Worm (Caenorhabditis elegans) whole organism, early embryonic: ENCODE results near the gene M02F4.1.

Experiments
- B0310.2 ChIP-seq: sonication (generic microtip); optimal IDR thresholded peaks from 2 replicates; lab custom pipeline; 2016; ENCODE audit warnings: mild to moderate bottlenecking, missing genetic modification characterization, missing compliant biosample characterization
- F13C5.2 ChIP-seq: sonication (generic microtip); optimal IDR thresholded peaks from 2 replicates; lab custom pipeline; 2017; ENCODE audit warnings: mild to moderate bottlenecking, missing genetic modification characterization, inconsistent platforms, missing compliant biosample characterization
- aly-1 ChIP-seq: sonication (generic microtip); optimal IDR thresholded peaks from 2 replicates; lab custom pipeline; 2016; ENCODE audit warnings: missing genetic modification characterization, missing compliant biosample characterization
- ama-1 ChIP-seq: fragments of 150-350 bp; optimal IDR thresholded peaks from 2 replicates; lab custom pipeline; 2014
- ceh-13 ChIP-seq: fragments of 200-800 bp; sonication (Bioruptor generic); optimal IDR thresholded peaks from 2 replicates; lab custom pipeline; 2018; ENCODE audit warnings: mild to moderate bottlenecking, missing genetic modification characterization, missing compliant biosample characterization
- ceh-36 ChIP-seq: sonication (generic microtip); optimal IDR thresholded peaks from 2 replicates; lab custom pipeline; 2016; ENCODE audit warnings: missing genetic modification characterization, inconsistent platforms, missing compliant biosample characterization
- ets-7 ChIP-seq: sonication (generic microtip); optimal IDR thresholded peaks from 2 replicates; lab custom pipeline; 2016; ENCODE audit warnings: missing genotype, missing genetic modification characterization, missing compliant biosample characterization
- flt-1 ChIP-seq: fragments of 200-800 bp; sonication (Bioruptor generic); IDR thresholded peaks from 2 replicates; pipeline ENCODE4 v1.3.6; 2022; ENCODE audit warnings: missing genetic modification characterization, missing compliant biosample characterization
- hmbx-1 ChIP-seq: sonication (generic microtip); optimal IDR thresholded peaks from 2 replicates; lab custom pipeline; 2016; ENCODE audit warnings: mild to moderate bottlenecking, missing genetic modification characterization, missing compliant biosample characterization
- hmg-4 ChIP-seq: fragments of 200-800 bp; sonication (Bioruptor generic); optimal IDR thresholded peaks from 2 replicates; lab custom pipeline; 2018; ENCODE audit warnings: mild to moderate bottlenecking, missing genetic modification characterization, missing compliant biosample characterization
- hnd-1 ChIP-seq: sonication (generic microtip); optimal IDR thresholded peaks from 2 replicates; lab custom pipeline; 2016; ENCODE audit warnings: missing genetic modification characterization, missing compliant biosample characterization
- pes-1 ChIP-seq: fragments of 200-800 bp; sonication (Bioruptor generic); IDR thresholded peaks from 2 replicates; pipeline ENCODE4 v1.3.6; 2022; ENCODE audit warnings: missing genetic modification reagents, missing genetic modification characterization, missing compliant biosample characterization
- scrt-1 ChIP-seq: fragments of 200-800 bp; sonication (Bioruptor generic); IDR thresholded peaks from 2 replicates; pipeline ENCODE4 v1.3.6; 2022; ENCODE audit warnings: missing genetic modification characterization, missing compliant biosample characterization
- sea-1 ChIP-seq: fragments of 200-800 bp; sonication (Bioruptor generic); conservative IDR thresholded peaks from 2 replicates; pipeline ENCODE4 v1.3.6; 2022; ENCODE audit warnings: missing genetic modification characterization, missing compliant biosample characterization
- tbx-11 ChIP-seq: fragments of 200-800 bp; sonication (Bioruptor generic); IDR thresholded peaks from 2 replicates; pipeline ENCODE4 v1.3.6; 2022; ENCODE audit warnings: missing genetic modification characterization, missing compliant biosample characterization
- tbx-37 ChIP-seq: fragments of 200-800 bp; sonication (Bioruptor generic); conservative IDR thresholded peaks from 2 replicates; pipeline ENCODE4 v1.3.6; 2022; ENCODE audit warnings: missing genetic modification reagents, missing genetic modification characterization, missing compliant biosample characterization
- tra-4 ChIP-seq: sonication (generic microtip); optimal IDR thresholded peaks from 2 replicates; lab custom pipeline; 2017; ENCODE audit warnings: missing genetic modification characterization, missing compliant biosample characterization

The M02F4.1 gene

ce11 chrX:3029030-3029429, at the start of gene M02F4.1:
Gene M02F4.1 (minus strand): TSS chrX:3029130.
- TF ChIP-seq pes-1 (GFP tag; lab: Robert Waterston, UW) (no peak), aly-1 (tag; lab: Kevin White, UChicago) (no peak)

- TF ChIP-seq tbx-11 (GFP tag; lab: Robert Waterston, UW) = no peak
- no peak for TF ChIP-seq tra-4
- no peak for TF ChIP-seq ceh-13
- no peak for TF ChIP-seq ceh-36 (tag; lab: Kevin White, UChicago)
- no peak for TF ChIP-seq ets-7 (tag; lab: Kevin White, UChicago)
- TF ChIP-seq flt-1 = no peak
- no peak for TF ChIP-seq pes-1 (GFP tag; lab: Robert Waterston, UW)
- TF ChIP-seq B0310.2 = no peak
- TF ChIP-seq F13C5.2 (tag; lab: Kevin White, UChicago) = no peak
- TF ChIP-seq tbx-37 (GFP tag; lab: Robert Waterston, UW) = no peak
- TF ChIP-seq hmg-4 = no peak
- no peak for TF ChIP-seq ama-1 (lab: Kevin White, UChicago)
- no peak for TF ChIP-seq scrt-1
- no peak for TF ChIP-seq sea-1 (GFP tag; lab: Robert Waterston, UW)
- no peak for TF ChIP-seq aly-1 (tag; lab: Kevin White, UChicago)
- TF ChIP-seq hnd-1 (tag; lab: Kevin White, UChicago) = no peak
- no peak for TF ChIP-seq hmbx-1 (tag; lab: Kevin White, UChicago)
Measured at ce11 chrX:3070322-3070721, 41.4 kb upstream of the M02F4.1 start, which contains the start of gene ceh-31. Gene ceh-31 (minus strand): TSS chrX:3070422.

DNA sequence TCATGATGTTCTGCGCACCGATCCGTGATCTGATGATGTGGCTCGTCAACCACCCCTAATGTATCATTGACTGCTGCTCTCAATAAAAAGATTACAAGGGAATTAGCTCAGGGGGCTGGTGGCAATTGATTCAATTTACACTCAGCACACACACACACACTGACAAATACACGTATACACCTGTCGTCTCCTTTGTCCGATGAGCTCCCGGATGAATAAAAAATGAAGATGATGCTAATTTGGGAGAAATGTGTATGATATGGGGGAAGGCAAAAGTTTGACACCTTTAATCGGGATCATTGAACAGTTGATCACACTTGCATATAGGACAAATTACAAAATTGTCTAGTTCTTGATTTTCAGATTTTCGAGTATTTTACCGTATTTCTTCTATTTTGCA, 38.1 kb upstream of the M02F4.1 start:
- TF ChIP-seq sea-1 (GFP tag; lab: Robert Waterston, UW) (no peak), hmbx-1 (tag; lab: Kevin White, UChicago) (no peak), hnd-1 (tag; lab: Kevin White, UChicago) (no peak), scrt-1 (no peak), F13C5.2 (tag; lab: Kevin White, UChicago) (no peak), pes-1 (GFP tag; lab: Robert Waterston, UW) (no peak), aly-1 (tag; lab: Kevin White, UChicago) (no peak), tbx-11 (GFP tag; lab: Robert Waterston, UW) (no peak), B0310.2 (no peak), ceh-13 (no peak), flt-1 (no peak), hmg-4 (no peak), ets-7 (tag; lab: Kevin White, UChicago) (no peak), tbx-37 (GFP tag; lab: Robert Waterston, UW) (no peak), tra-4 (no peak), ceh-36 (tag; lab: Kevin White, UChicago) (no peak), ama-1 (lab: Kevin White, UChicago) (no peak)

DNA sequence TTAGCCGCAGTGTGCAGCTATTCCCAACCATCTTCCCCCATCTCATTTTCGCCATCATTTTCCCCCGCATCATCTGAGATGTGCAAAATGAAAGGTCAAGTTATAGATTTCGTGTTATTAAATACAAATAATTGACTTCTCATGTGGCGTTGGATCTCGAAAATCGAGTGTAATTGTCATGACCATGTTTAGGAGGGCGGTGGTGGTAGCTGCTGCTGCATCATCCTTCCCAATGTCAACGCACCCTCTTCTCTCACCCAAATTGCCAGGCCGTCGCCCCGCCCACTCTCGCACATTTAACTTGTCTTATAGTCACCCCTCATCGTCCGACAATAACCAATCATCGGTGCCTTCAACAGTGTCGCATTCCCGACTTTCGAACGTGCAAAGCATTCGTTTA, 34.3 kb upstream of the M02F4.1 start, which contains the start of gene ceh-30:
Gene ceh-30 (plus strand): TSS at position 301 of the 400 bp plus-strand sequence.
- TF ChIP-seq pes-1 (GFP tag; lab: Robert Waterston, UW) (no peak), F13C5.2 (tag; lab: Kevin White, UChicago) (no peak), hmg-4 (no peak), sea-1 (GFP tag; lab: Robert Waterston, UW) (no peak), ceh-36 (tag; lab: Kevin White, UChicago) (no peak), tra-4 (no peak), hmbx-1 (tag; lab: Kevin White, UChicago) (no peak), tbx-37 (GFP tag; lab: Robert Waterston, UW) (no peak), flt-1 (no peak), scrt-1 (no peak), ets-7 (tag; lab: Kevin White, UChicago) (no peak), aly-1 (tag; lab: Kevin White, UChicago) (no peak), ama-1 (lab: Kevin White, UChicago) (no peak)

DNA sequence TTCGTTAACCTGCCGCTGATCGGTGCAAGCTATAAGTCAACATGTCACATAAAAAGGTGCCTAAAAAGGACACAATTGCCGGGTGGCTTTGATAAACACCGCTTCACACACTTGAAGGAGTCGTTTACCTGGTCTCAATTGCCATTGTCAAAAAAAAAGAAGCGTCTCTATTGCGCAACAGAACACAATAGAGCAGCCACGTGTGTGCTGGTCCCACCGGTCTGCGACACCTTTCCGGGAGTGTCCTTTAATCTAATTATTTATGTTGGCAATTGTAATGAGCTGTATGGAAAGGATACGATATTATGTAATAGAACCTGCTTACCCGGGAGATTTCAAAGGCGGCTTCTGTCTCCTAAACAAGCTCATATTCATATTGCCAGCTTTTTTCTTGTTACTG, 32.8 kb upstream of the M02F4.1 start:
- no peak for TF ChIP-seq scrt-1
- TF ChIP-seq ama-1 (lab: Kevin White, UChicago) = no peak
- TF ChIP-seq tbx-37 (GFP tag; lab: Robert Waterston, UW) = no peak
- no peak for TF ChIP-seq tbx-11 (GFP tag; lab: Robert Waterston, UW)
- no peak for TF ChIP-seq ceh-13
- no peak for TF ChIP-seq F13C5.2 (tag; lab: Kevin White, UChicago)
- no peak for TF ChIP-seq aly-1 (tag; lab: Kevin White, UChicago)
- no peak for TF ChIP-seq hmg-4
- no peak for TF ChIP-seq hmbx-1 (tag; lab: Kevin White, UChicago)
- no peak for TF ChIP-seq tra-4
- TF ChIP-seq sea-1 (GFP tag; lab: Robert Waterston, UW) = no peak
- TF ChIP-seq hnd-1 (tag; lab: Kevin White, UChicago) = no peak
- TF ChIP-seq ets-7 (tag; lab: Kevin White, UChicago) = no peak
- TF ChIP-seq ceh-36 (tag; lab: Kevin White, UChicago) = no peak
- no peak for TF ChIP-seq flt-1
- TF ChIP-seq B0310.2 = no peak

- TF ChIP-seq tra-4 = no peak
- TF ChIP-seq pes-1 (GFP tag; lab: Robert Waterston, UW) = no peak
- no peak for TF ChIP-seq F13C5.2 (tag; lab: Kevin White, UChicago)
- TF ChIP-seq hmg-4 = no peak
- TF ChIP-seq ets-7 (tag; lab: Kevin White, UChicago) = no peak
- no peak for TF ChIP-seq ama-1 (lab: Kevin White, UChicago)
- TF ChIP-seq aly-1 (tag; lab: Kevin White, UChicago) = no peak
- TF ChIP-seq scrt-1 = no peak
- TF ChIP-seq ceh-36 (tag; lab: Kevin White, UChicago) = no peak
- no peak for TF ChIP-seq sea-1 (GFP tag; lab: Robert Waterston, UW)
- TF ChIP-seq flt-1 = no peak
- no peak for TF ChIP-seq tbx-37 (GFP tag; lab: Robert Waterston, UW)
- TF ChIP-seq hmbx-1 (tag; lab: Kevin White, UChicago) = no peak
- TF ChIP-seq hnd-1 (tag; lab: Kevin White, UChicago) = no peak
- no peak for TF ChIP-seq tbx-11 (GFP tag; lab: Robert Waterston, UW)
- no peak for TF ChIP-seq B0310.2
- no peak for TF ChIP-seq ceh-13
Measured at ce11 chrX:3059299-3059698, 30.4 kb upstream of the M02F4.1 start, which contains the start of gene rsef-1. Gene rsef-1 (minus strand): TSS chrX:3059399.

DNA sequence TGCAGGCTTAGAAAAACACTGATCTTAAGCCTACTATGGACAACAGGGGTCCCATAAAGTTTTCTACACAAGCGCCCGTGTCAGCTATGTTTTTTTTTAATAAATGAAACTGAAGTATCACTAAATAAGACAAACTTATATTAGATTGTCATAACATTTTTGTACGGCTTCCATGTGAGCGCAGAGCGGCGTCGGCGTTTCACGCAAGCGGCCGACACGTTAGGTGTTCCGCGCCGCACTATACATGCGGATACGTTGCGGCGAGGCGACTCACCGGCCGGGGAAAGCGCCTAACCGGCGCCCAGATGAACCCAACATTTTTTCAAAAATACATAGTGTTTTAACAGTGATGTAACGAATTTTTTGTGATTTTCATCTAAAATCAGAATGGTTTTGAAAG, 28.7 kb upstream of the M02F4.1 start:
- TF ChIP-seq tra-4 (no peak), ets-7 (tag; lab: Kevin White, UChicago) (no peak), B0310.2 (no peak), ceh-36 (tag; lab: Kevin White, UChicago) (no peak), hmbx-1 (tag; lab: Kevin White, UChicago) (no peak), ceh-13 (no peak), aly-1 (tag; lab: Kevin White, UChicago) (no peak), hnd-1 (tag; lab: Kevin White, UChicago) (no peak), hmg-4 (no peak), pes-1 (GFP tag; lab: Robert Waterston, UW) (no peak), sea-1 (GFP tag; lab: Robert Waterston, UW) (no peak), scrt-1 (no peak), flt-1 (no peak), tbx-11 (GFP tag; lab: Robert Waterston, UW) (no peak), tbx-37 (GFP tag; lab: Robert Waterston, UW) (no peak), ama-1 (lab: Kevin White, UChicago) (no peak), F13C5.2 (tag; lab: Kevin White, UChicago) (no peak)
